Worm (Caenorhabditis elegans): ENCODE results near the gene AH6.3.

- TF ChIP-seq nhr-2 (tag; optimal IDR thresholded peaks at IDR 0.05) = no peak
- no peak for TF ChIP-seq bed-3 (GFP tag; optimal IDR thresholded peaks at IDR 0.05)
- TF ChIP-seq blmp-1 (tag; optimal IDR thresholded peaks at IDR 0.05) = no peak
- no peak for TF ChIP-seq sptf-1 (tag; optimal IDR thresholded peaks at IDR 0.05)
- no peak for TF ChIP-seq snpc-4 (tag; optimal IDR thresholded peaks at IDR 0.05)
- TF ChIP-seq flh-1 (GFP tag; optimal IDR thresholded peaks at IDR 0.05) = no peak
- no peak for TF ChIP-seq mep-1 (tag; optimal IDR thresholded peaks at IDR 0.05)
- TF ChIP-seq mls-2 (tag; optimal IDR thresholded peaks at IDR 0.05) = no peak
- no peak for TF ChIP-seq lin-13 (tag; optimal IDR thresholded peaks at IDR 0.05)
- TF ChIP-seq unc-39 (tag; optimal IDR thresholded peaks at IDR 0.05) = no peak
- no peak for TF ChIP-seq nhr-237 (tag; optimal IDR thresholded peaks at IDR 0.05)
- no peak for TF ChIP-seq ces-1 (GFP tag; optimal IDR thresholded peaks at IDR 0.05)
- TF ChIP-seq nhr-12 (tag; optimal IDR thresholded peaks at IDR 0.05) = no peak
- no peak for TF ChIP-seq ztf-11 (tag; optimal IDR thresholded peaks at IDR 0.05)
These were observed 18.6 kb downstream of the AH6.3 start, which contains the start of gene sra-8 for ce11 chrII:9537429-9537828.
